Worm (Caenorhabditis elegans) whole organism, L3 larva: ENCODE results near the gene pst-2.

Source experiments
- ZK546.5 ChIP-seq: sonication (generic microtip); optimal IDR thresholded peaks from 2 replicates; lab custom pipeline; 2017; ENCODE audit warnings: missing biosample characterization, missing genetic modification characterization
- aly-2 ChIP-seq: fragments of 150-350 bp; optimal IDR thresholded peaks from 2 replicates; lab custom pipeline; 2014; ENCODE audit warnings: missing biosample characterization, missing genetic modification characterization
- ama-1 ChIP-seq: fragments of 150-350 bp; optimal IDR thresholded peaks from 2 replicates; lab custom pipeline; 2018
- ceh-28 ChIP-seq: fragments of 150-350 bp; optimal IDR thresholded peaks from 2 replicates; lab custom pipeline; 2014; ENCODE audit warnings: missing biosample characterization, missing genetic modification reagents, missing genetic modification characterization
- daf-12 ChIP-seq: fragments of 150-350 bp; optimal IDR thresholded peaks from 2 replicates; lab custom pipeline; 2014; ENCODE audit warnings: missing biosample characterization, missing genetic modification reagents, missing genetic modification characterization
- elt-1 ChIP-seq: fragments of 150-350 bp; optimal IDR thresholded peaks from 2 replicates; lab custom pipeline; 2014; ENCODE audit warnings: missing biosample characterization, missing genetic modification characterization
- elt-2 ChIP-seq: sonication (generic microtip); optimal IDR thresholded peaks from 2 replicates; lab custom pipeline; 2016; ENCODE audit warnings: missing genetic modification reagents, mild to moderate bottlenecking, missing genetic modification characterization, missing compliant biosample characterization
- elt-3 ChIP-seq, 3 experiments: fragments of 150-350 bp in 1 of 3; sonication (generic microtip) in 2 of 3; optimal IDR thresholded peaks; 2 replicates in 2 of 3; 4 replicates in 1 of 3; lab custom pipeline; 2014 to 2017; ENCODE audit warnings: missing biosample characterization in 3 of 3, missing genetic modification characterization in 3 of 3
- fkh-2 ChIP-seq: fragments of 150-350 bp; optimal IDR thresholded peaks from 2 replicates; lab custom pipeline; 2014; ENCODE audit warnings: missing biosample characterization, missing genetic modification reagents, missing genetic modification characterization
- fos-1 ChIP-seq: fragments of 150-350 bp; optimal IDR thresholded peaks from 2 replicates; lab custom pipeline; 2014; ENCODE audit warnings: missing biosample characterization, missing genetic modification characterization
- hmg-11 ChIP-seq: sonication (generic microtip); optimal IDR thresholded peaks from 2 replicates; lab custom pipeline; 2016; ENCODE audit warnings: missing genetic modification characterization, missing compliant biosample characterization
- jun-1 ChIP-seq: fragments of 150-350 bp; optimal IDR thresholded peaks from 2 replicates; lab custom pipeline; 2014; ENCODE audit warnings: missing biosample characterization, missing genetic modification reagents, missing genetic modification characterization
- lin-15B ChIP-seq: fragments of 150-350 bp; optimal IDR thresholded peaks from 2 replicates; lab custom pipeline; 2014; ENCODE audit warnings: missing biosample characterization, missing genetic modification characterization
- lin-39 ChIP-seq: fragments of 150-350 bp; optimal IDR thresholded peaks from 2 replicates; lab custom pipeline; 2018; ENCODE audit warnings: missing biosample characterization, missing genetic modification reagents, missing genetic modification characterization
- lsy-12 ChIP-seq: sonication (generic microtip); optimal IDR thresholded peaks from 2 replicates; lab custom pipeline; 2016; ENCODE audit warnings: mild to moderate bottlenecking, missing genetic modification characterization, missing compliant biosample characterization
- mdl-1 ChIP-seq: fragments of 150-350 bp; optimal IDR thresholded peaks from 2 replicates; lab custom pipeline; 2014; ENCODE audit warnings: missing biosample characterization, missing genetic modification characterization
- mml-1 ChIP-seq: fragments of 150-350 bp; sonication (generic microtip); optimal IDR thresholded peaks from 3 replicates; lab custom pipeline; 2014; ENCODE audit warnings: missing biosample characterization, missing genetic modification characterization
- nfya-1 ChIP-seq: sonication (generic microtip); optimal IDR thresholded peaks from 2 replicates; lab custom pipeline; 2017; ENCODE audit warnings: missing genetic modification characterization, mild to moderate bottlenecking, missing compliant biosample characterization, antibody characterized with exemption, moderate library complexity; ENCODE audit not compliant: insufficient read depth
- nhr-11 ChIP-seq: fragments of 150-350 bp; optimal IDR thresholded peaks from 2 replicates; lab custom pipeline; 2014; ENCODE audit warnings: missing biosample characterization, missing genetic modification characterization
- nhr-12 ChIP-seq: fragments of 150-350 bp; optimal IDR thresholded peaks from 2 replicates; lab custom pipeline; 2014; ENCODE audit warnings: missing biosample characterization, missing genetic modification characterization
- nhr-237 ChIP-seq: fragments of 150-350 bp; optimal IDR thresholded peaks from 2 replicates; lab custom pipeline; 2014; ENCODE audit warnings: missing biosample characterization, missing genetic modification characterization
- nhr-25 ChIP-seq: sonication (generic microtip); optimal IDR thresholded peaks from 2 replicates; lab custom pipeline; 2017; ENCODE audit warnings: missing biosample characterization, missing genetic modification characterization
- nhr-28 ChIP-seq: fragments of 150-350 bp; optimal IDR thresholded peaks from 2 replicates; lab custom pipeline; 2014; ENCODE audit warnings: missing biosample characterization, missing genetic modification characterization
- nhr-43 ChIP-seq: sonication (generic microtip); optimal IDR thresholded peaks from 2 replicates; lab custom pipeline; 2016; ENCODE audit warnings: mild to moderate bottlenecking, missing genetic modification characterization, missing compliant biosample characterization; ENCODE audit not compliant: poor library complexity, severe bottlenecking
- nhr-67 ChIP-seq: fragments of 150-350 bp; optimal IDR thresholded peaks from 2 replicates; lab custom pipeline; 2014; ENCODE audit warnings: missing biosample characterization, missing genetic modification characterization
- nhr-76 ChIP-seq: fragments of 150-350 bp; sonication (generic microtip); optimal IDR thresholded peaks from 5 replicates; lab custom pipeline; 2014; ENCODE audit warnings: missing biosample characterization, missing genetic modification characterization
- nhr-77 ChIP-seq: fragments of 150-350 bp; optimal IDR thresholded peaks from 2 replicates; lab custom pipeline; 2014; ENCODE audit warnings: missing biosample characterization, missing genetic modification characterization
- pha-4 ChIP-seq: fragments of 150-350 bp; optimal IDR thresholded peaks from 2 replicates; lab custom pipeline; 2014; ENCODE audit warnings: missing biosample characterization, missing genetic modification reagents, missing genetic modification characterization
- sea-2 ChIP-seq: fragments of 150-350 bp; sonication (generic microtip); optimal IDR thresholded peaks from 4 replicates; lab custom pipeline; 2014; ENCODE audit warnings: missing biosample characterization, missing genetic modification reagents, missing genetic modification characterization
- skn-1 ChIP-seq: fragments of 150-350 bp; optimal IDR thresholded peaks from 2 replicates; lab custom pipeline; 2014; ENCODE audit warnings: missing biosample characterization, missing genetic modification characterization
- snpc-4 ChIP-seq: fragments of 150-350 bp; optimal IDR thresholded peaks from 2 replicates; lab custom pipeline; 2014; ENCODE audit warnings: missing biosample characterization, missing genetic modification characterization
- tbx-2 ChIP-seq: sonication (generic microtip); optimal IDR thresholded peaks from 2 replicates; lab custom pipeline; 2016; ENCODE audit warnings: mild to moderate bottlenecking, missing genetic modification characterization, missing compliant biosample characterization
- unc-39 ChIP-seq: sonication (generic microtip); optimal IDR thresholded peaks from 4 replicates; lab custom pipeline; 2017; ENCODE audit warnings: missing biosample characterization, missing genetic modification characterization
- zag-1 ChIP-seq: fragments of 150-350 bp; optimal IDR thresholded peaks from 2 replicates; lab custom pipeline; 2014; ENCODE audit warnings: missing biosample characterization, missing genetic modification characterization
- ztf-11 ChIP-seq: fragments of 150-350 bp; optimal IDR thresholded peaks from 2 replicates; lab custom pipeline; 2014; ENCODE audit warnings: missing biosample characterization, missing genetic modification characterization
- ztf-4 ChIP-seq: fragments of 150-350 bp; optimal IDR thresholded peaks from 2 replicates; lab custom pipeline; 2014; ENCODE audit warnings: missing biosample characterization, missing genetic modification characterization

Gene pst-2

DNA sequence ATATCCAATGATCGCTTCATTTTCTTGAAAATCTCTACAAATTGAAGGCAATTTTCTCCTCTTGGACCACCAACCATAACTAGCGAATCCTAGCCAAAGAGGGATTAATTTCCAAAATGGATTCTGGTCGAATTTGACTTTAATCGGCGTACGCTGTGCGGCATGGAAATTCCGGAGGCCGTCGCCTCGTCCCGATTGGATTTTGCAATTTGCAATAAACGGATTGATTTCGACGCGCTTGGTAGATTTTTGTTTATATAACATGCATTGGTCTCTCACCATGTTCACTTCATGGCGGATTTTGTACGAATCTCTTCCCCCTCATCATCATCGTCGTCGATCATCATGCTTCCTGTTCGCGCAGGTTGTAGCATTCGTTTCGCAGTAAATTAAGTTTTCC, 14.5 kb upstream of the pst-2 start:
- TF ChIP-seq pha-4 (tag; lab: Kevin White, UChicago) (no peak), snpc-4 (tag; lab: Kevin White, UChicago) (no peak), fos-1 (no peak), skn-1 (tag; lab: Kevin White, UChicago) (no peak), ztf-11 (tag; lab: Kevin White, UChicago) (no peak), ceh-28 (tag; lab: Kevin White, UChicago) (no peak), tbx-2 (tag; lab: Kevin White, UChicago) (no peak), fkh-2 (tag; lab: Kevin White, UChicago) (no peak)

DNA sequence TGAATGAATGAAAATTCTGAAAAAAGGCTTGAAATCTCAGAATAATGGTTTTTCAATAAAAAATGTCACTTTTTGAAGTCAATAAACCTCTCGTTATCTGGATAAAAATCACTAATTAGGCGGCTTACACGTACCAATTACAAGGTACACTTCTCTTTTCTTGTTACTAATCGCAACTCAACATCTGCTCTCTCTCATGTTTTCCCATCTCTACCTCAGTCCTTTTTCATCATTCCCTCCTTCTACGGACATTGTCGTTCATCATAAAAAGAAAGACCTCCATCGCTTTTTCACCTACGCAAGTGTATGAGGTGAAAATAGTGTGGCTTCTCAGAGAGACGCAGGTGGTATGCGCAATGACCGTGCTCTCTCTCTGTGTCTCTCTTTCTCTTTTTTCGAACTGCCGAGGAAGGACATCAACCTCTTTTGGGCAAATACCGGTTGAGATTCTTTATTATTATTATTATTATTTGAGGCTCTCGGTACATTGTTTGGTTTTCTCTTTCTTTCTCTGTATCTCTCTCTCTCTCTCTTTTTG, 12.2 kb upstream of the pst-2 start:
- peak; percentile 19 for TF ChIP-seq hmg-11
- peak; percentile 37 for TF ChIP-seq pha-4 (tag; lab: Kevin White, UChicago)
- no peak for TF ChIP-seq nhr-12 (tag; lab: Kevin White, UChicago)
- TF ChIP-seq nhr-11: no peak
- no peak for TF ChIP-seq mml-1 (tag; lab: Kevin White, UChicago)
- peak; percentile 12 for TF ChIP-seq nfya-1 (tag; lab: Kevin White, UChicago)
- peak; percentile 76 for TF ChIP-seq nhr-25 (tag; lab: Kevin White, UChicago)
- no peak for TF ChIP-seq mdl-1 (tag; lab: Kevin White, UChicago)
- peak; percentile 3 for TF ChIP-seq elt-2 (tag; lab: Kevin White, UChicago)
- TF ChIP-seq unc-39 (tag; lab: Kevin White, UChicago): no peak
- TF ChIP-seq aly-2: no peak
- TF ChIP-seq lin-15B (tag; lab: Kevin White, UChicago): no peak
- TF ChIP-seq jun-1 (tag; lab: Kevin White, UChicago): no peak
- TF ChIP-seq nhr-77: no peak
- no peak for TF ChIP-seq nhr-67 (tag; lab: Kevin White, UChicago)
- no peak for TF ChIP-seq ama-1
- TF ChIP-seq elt-1 (tag; lab: Kevin White, UChicago): peak; percentile 22
- no peak for TF ChIP-seq lin-39 (tag; lab: Kevin White, UChicago)

DNA sequence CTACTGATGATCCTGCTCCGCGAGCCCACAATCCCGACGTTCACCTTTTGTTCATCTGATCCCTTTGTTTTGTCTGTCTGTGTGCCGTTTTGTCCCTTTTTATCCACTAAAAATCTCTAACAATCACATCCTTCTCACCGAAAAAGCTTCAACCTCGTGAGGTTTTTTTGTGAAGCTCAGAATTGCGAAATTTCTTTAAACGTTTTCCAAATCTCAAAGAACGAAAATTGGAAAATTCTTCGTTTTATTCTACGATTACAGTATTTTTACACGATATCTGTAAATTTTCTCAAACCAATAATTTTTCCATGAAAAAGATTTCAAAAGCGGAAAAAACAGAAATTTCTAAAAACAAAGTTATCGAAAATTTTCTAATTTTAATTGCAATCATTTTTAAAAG, 6.0 kb upstream of the pst-2 start:
- TF ChIP-seq skn-1 (tag; lab: Kevin White, UChicago) (no peak), elt-3 (tag; optimal IDR thresholded peaks at IDR 0.05; lab: Kevin White, UChicago) (no peak), nhr-43 (tag; lab: Kevin White, UChicago) (no peak), ztf-11 (tag; lab: Kevin White, UChicago) (no peak), ztf-4 (tag; lab: Kevin White, UChicago) (no peak), nhr-237 (tag; lab: Kevin White, UChicago) (no peak), ZK546.5 (tag; lab: Kevin White, UChicago) (no peak), fkh-2 (tag; lab: Kevin White, UChicago) (no peak), zag-1 (tag; lab: Kevin White, UChicago) (no peak), lin-15B (tag; lab: Kevin White, UChicago) (no peak), nfya-1 (tag; lab: Kevin White, UChicago) (no peak), jun-1 (tag; lab: Kevin White, UChicago) (no peak), nhr-76 (tag; lab: Kevin White, UChicago) (no peak), lin-39 (tag; lab: Kevin White, UChicago) (no peak), nhr-11 (no peak), mml-1 (tag; lab: Kevin White, UChicago) (no peak)

DNA sequence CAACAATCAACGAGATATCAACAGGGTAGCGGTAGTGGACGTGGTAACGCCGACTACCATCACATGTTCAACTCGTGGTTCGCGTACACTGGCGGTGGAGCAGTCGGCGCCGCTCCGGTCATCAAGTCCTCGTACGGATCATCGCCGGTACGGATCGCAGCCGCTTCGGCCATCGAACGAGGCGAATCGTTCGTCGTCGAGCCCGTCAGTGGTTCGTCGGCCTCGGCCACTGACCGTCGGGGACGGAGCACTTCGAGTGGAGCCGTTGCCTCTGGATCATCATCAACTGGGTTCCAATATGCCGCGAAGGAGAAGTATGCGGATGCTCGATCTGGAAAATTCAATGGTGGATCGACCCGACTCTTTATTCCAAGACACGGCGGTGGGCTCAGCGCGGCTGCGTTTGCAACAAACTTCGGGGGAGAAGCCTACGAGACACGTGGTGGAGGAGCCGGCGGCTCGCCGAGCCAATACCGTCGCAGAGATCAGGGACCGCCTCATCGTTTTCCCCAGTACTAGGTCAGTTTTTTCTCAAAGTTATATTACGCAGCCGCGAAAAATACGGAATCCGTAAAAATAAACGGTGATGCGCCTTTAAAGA, 4.7 kb upstream of the pst-2 start:
- TF ChIP-seq daf-12 (no peak), mml-1 (tag; lab: Kevin White, UChicago) (no peak), sea-2 (no peak), snpc-4 (tag; lab: Kevin White, UChicago) (no peak), nfya-1 (tag; lab: Kevin White, UChicago) (no peak), nhr-25 (tag; lab: Kevin White, UChicago) (no peak), ceh-28 (tag; lab: Kevin White, UChicago) (no peak), lin-39 (tag; lab: Kevin White, UChicago) (no peak), fkh-2 (tag; lab: Kevin White, UChicago) (no peak), lsy-12 (tag; lab: Kevin White, UChicago) (no peak), nhr-77 (no peak), ztf-11 (tag; lab: Kevin White, UChicago) (no peak), aly-2 (no peak), nhr-11 (no peak), nhr-28 (tag; lab: Kevin White, UChicago) (no peak)
- TF ChIP-seq, all 47 proteins: peak for 0
